Fruit fly (Drosophila melanogaster): ENCODE data around the gene CG12659.

- TF ChIP-seq pad (GFP tag; optimal IDR thresholded peaks at IDR 0.05), result no peak
- TF ChIP-seq CG11617 (GFP tag; optimal IDR thresholded peaks at IDR 0.05), result no peak
- TF ChIP-seq cic (GFP tag; optimal IDR thresholded peaks at IDR 0.05), result no peak
- TF ChIP-seq CG12768 (GFP tag; optimal IDR thresholded peaks at IDR 0.05), result no peak
Observed at dm6 chrX:8554303-8554702, 37.2 kb downstream of the CG12659 start.
